Fruit fly (Drosophila melanogaster): Measurements from ENCODE around the gene CG31007.

DNA sequence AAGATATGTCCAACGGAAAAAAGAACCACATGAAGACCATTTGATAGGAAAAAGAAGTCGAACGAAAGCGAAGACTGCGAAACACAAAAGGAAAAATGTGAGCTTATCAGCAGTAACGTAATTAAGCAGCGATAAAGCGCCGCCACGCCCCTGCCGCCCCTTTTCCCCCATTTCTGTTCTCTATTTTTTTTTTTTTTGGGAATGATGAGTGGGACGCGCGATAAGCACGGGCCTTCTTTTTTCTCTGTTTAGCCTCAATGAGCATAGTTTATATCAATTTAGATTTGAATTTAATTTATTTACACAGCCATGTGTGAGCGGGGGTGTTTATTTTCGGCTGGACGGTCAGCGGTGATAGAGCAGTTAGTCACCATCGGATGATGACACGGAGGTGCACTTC, 17.8 kb upstream of the CG31007 start:
- TF ChIP-seq CG4820 (GFP tag; optimal IDR thresholded peaks at IDR 0.05): no peak
- no peak for TF ChIP-seq toy (GFP tag; IDR thresholded peaks at IDR 0.05)
- no peak for TF ChIP-seq Spps (tag; optimal IDR thresholded peaks at IDR 0.05)
- no peak for TF ChIP-seq CG12071 (GFP tag; optimal IDR thresholded peaks at IDR 0.05)
- no peak for TF ChIP-seq fu2 (GFP tag; optimal IDR thresholded peaks at IDR 0.05)
- no peak for TF ChIP-seq CG11085 (GFP tag; IDR thresholded peaks at IDR 0.05)
- TF ChIP-seq tio (GFP tag; optimal IDR thresholded peaks at IDR 0.05): no peak
- no peak for TF ChIP-seq CG7372 (GFP tag; IDR thresholded peaks at IDR 0.05)
- no peak for TF ChIP-seq D19B (GFP tag; optimal IDR thresholded peaks at IDR 0.05)
